Fruit fly (Drosophila melanogaster) whole organism, prepupa: Measurements from ENCODE around the gene Cdc7.

Experiments used
- CG10631 ChIP-seq: fragments of 200-800 bp; sonication (Bioruptor generic); optimal IDR thresholded peaks from 2 replicates; lab custom pipeline; 2016; ENCODE audit warnings: missing biosample characterization, missing genetic modification characterization
- CG11294 ChIP-seq: fragments of 200-800 bp; sonication (Bioruptor generic); IDR thresholded peaks from 2 replicates; pipeline ENCODE4 v1.3.6; 2022; ENCODE audit warnings: missing biosample characterization, missing genetic modification characterization
- CG11762 ChIP-seq: fragments of 200-800 bp; sonication (Bioruptor generic); optimal IDR thresholded peaks from 3 replicates; lab custom pipeline; 2016; ENCODE audit warnings: missing biosample characterization, missing genetic modification characterization; ENCODE audit not compliant: insufficient read depth
- CG11902 ChIP-seq: fragments of 200-800 bp; sonication (Bioruptor generic); optimal IDR thresholded peaks from 3 replicates; lab custom pipeline; 2016; ENCODE audit warnings: missing biosample characterization, missing genetic modification characterization
- CG15336 ChIP-seq: fragments of 200-800 bp; sonication (Bioruptor generic); IDR thresholded peaks from 2 replicates; pipeline ENCODE4 v1.3.6; 2022; ENCODE audit warnings: missing biosample characterization, missing genetic modification characterization
- CG1621 ChIP-seq: fragments of 200-800 bp; sonication (Bioruptor generic); optimal IDR thresholded peaks from 3 replicates; lab custom pipeline; 2018; ENCODE audit warnings: missing biosample characterization, mild to moderate bottlenecking, missing genetic modification characterization
- CG16779 ChIP-seq: fragments of 200-800 bp; sonication (Bioruptor generic); optimal IDR thresholded peaks from 3 replicates; lab custom pipeline; 2017; ENCODE audit warnings: missing biosample characterization, mild to moderate bottlenecking, missing genetic modification characterization
- CG3032 ChIP-seq: fragments of 200-800 bp; optimal IDR thresholded peaks from 2 replicates; lab custom pipeline; 2019; ENCODE audit warnings: missing biosample characterization, mild to moderate bottlenecking, missing genetic modification characterization, moderate library complexity
- CG31627 ChIP-seq: fragments of 200-800 bp; sonication (Bioruptor generic); optimal IDR thresholded peaks from 3 replicates; lab custom pipeline; 2016; ENCODE audit warnings: missing biosample characterization, missing genetic modification characterization
- CG32006 ChIP-seq: fragments of 200-800 bp; sonication (Bioruptor generic); optimal IDR thresholded peaks from 3 replicates; lab custom pipeline; 2017; ENCODE audit warnings: missing biosample characterization, mild to moderate bottlenecking, missing genetic modification characterization
- CG3919 ChIP-seq: fragments of 200-800 bp; sonication (Bioruptor generic); optimal IDR thresholded peaks from 3 replicates; lab custom pipeline; 2016; ENCODE audit warnings: missing biosample characterization, missing genetic modification characterization
- CG4318 ChIP-seq: fragments of 200-800 bp; sonication (Bioruptor generic); optimal IDR thresholded peaks from 3 replicates; lab custom pipeline; 2017; ENCODE audit warnings: missing biosample characterization, mild to moderate bottlenecking, missing genetic modification characterization
- CG6163 ChIP-seq: fragments of 200-800 bp; sonication (Bioruptor generic); IDR thresholded peaks from 3 replicates; pipeline ENCODE4 v1.3.6; 2022; ENCODE audit warnings: missing biosample characterization, missing genetic modification characterization
- CG6276 ChIP-seq: fragments of 200-800 bp; sonication (Bioruptor generic); optimal IDR thresholded peaks from 2 replicates; lab custom pipeline; 2017; ENCODE audit warnings: missing biosample characterization, mild to moderate bottlenecking, missing genetic modification characterization
- CG6792 ChIP-seq: fragments of 200-800 bp; sonication (Bioruptor generic); optimal IDR thresholded peaks from 3 replicates; lab custom pipeline; 2016; ENCODE audit warnings: missing biosample characterization, missing genetic modification characterization
- CG6854 ChIP-seq: fragments of 200-800 bp; sonication (Bioruptor generic); optimal IDR thresholded peaks from 2 replicates; lab custom pipeline; 2017; ENCODE audit warnings: missing biosample characterization, mild to moderate bottlenecking, missing genetic modification characterization
- CG7368 ChIP-seq: fragments of 200-800 bp; sonication (Bioruptor generic); optimal IDR thresholded peaks from 3 replicates; lab custom pipeline; 2016; ENCODE audit warnings: missing biosample characterization, missing genetic modification characterization
- CG8119 ChIP-seq: fragments of 200-800 bp; sonication (Bioruptor generic); IDR thresholded peaks from 3 replicates; pipeline ENCODE4 v1.3.6; 2022; ENCODE audit warnings: missing biosample characterization, missing genetic modification characterization
- CG8632 ChIP-seq: fragments of 200-800 bp; sonication (Bioruptor generic); optimal IDR thresholded peaks from 3 replicates; lab custom pipeline; 2016; ENCODE audit warnings: missing biosample characterization, missing genetic modification characterization
- CG9139 ChIP-seq: fragments of 200-800 bp; sonication (Bioruptor generic); optimal IDR thresholded peaks from 3 replicates; lab custom pipeline; 2017; ENCODE audit warnings: missing biosample characterization, mild to moderate bottlenecking, missing genetic modification characterization
- Eip75B ChIP-seq: fragments of 200-800 bp; sonication (Bioruptor generic); optimal IDR thresholded peaks from 3 replicates; lab custom pipeline; 2016; ENCODE audit warnings: missing biosample characterization, missing genetic modification characterization
- Eip78C ChIP-seq: fragments of 200-800 bp; sonication (Bioruptor generic); peaks from one replicate; lab custom pipeline; 2016; ENCODE audit warnings: missing biosample characterization, missing genetic modification characterization
- Eip93F ChIP-seq: fragments of 200-800 bp; sonication (Bioruptor generic); optimal IDR thresholded peaks from 2 replicates; lab custom pipeline; 2016; ENCODE audit warnings: missing biosample characterization, mild to moderate bottlenecking, missing genetic modification characterization
- Gug ChIP-seq: fragments of 200-800 bp; sonication (Bioruptor generic); IDR thresholded peaks from 2 replicates; pipeline ENCODE4 v1.3.6; 2022; ENCODE audit warnings: missing biosample characterization, missing genetic modification characterization
- Hr38 ChIP-seq: sonication (Bioruptor generic); optimal IDR thresholded peaks from 2 replicates; lab custom pipeline; 2016; ENCODE audit warnings: missing biosample characterization, missing genetic modification characterization
- Hr39 ChIP-seq: fragments of 200-800 bp; sonication (Bioruptor generic); optimal IDR thresholded peaks from 2 replicates; lab custom pipeline; 2016; ENCODE audit warnings: missing biosample characterization, missing genetic modification characterization
- Hr4 ChIP-seq: fragments of 200-800 bp; sonication (Bioruptor generic); optimal IDR thresholded peaks from 3 replicates; lab custom pipeline; 2016; ENCODE audit warnings: missing biosample characterization, missing genetic modification characterization
- Lpt ChIP-seq: fragments of 200-800 bp; sonication (Bioruptor generic); optimal IDR thresholded peaks from 3 replicates; lab custom pipeline; 2016; ENCODE audit warnings: missing biosample characterization, missing genetic modification characterization
- Met ChIP-seq: fragments of 200-800 bp; sonication (Bioruptor generic); optimal IDR thresholded peaks from 3 replicates; lab custom pipeline; 2016; ENCODE audit warnings: missing biosample characterization, missing genetic modification characterization
- OdsH ChIP-seq: fragments of 200-800 bp; sonication (Bioruptor generic); optimal IDR thresholded peaks from 3 replicates; lab custom pipeline; 2016; ENCODE audit warnings: missing biosample characterization, missing genetic modification characterization
- Smox ChIP-seq: fragments of 200-800 bp; sonication (Bioruptor generic); optimal IDR thresholded peaks from 3 replicates; lab custom pipeline; 2016; ENCODE audit warnings: missing biosample characterization, missing genetic modification characterization
- Sox102F ChIP-seq: fragments of 200-800 bp; sonication (Bioruptor generic); optimal IDR thresholded peaks from 2 replicates; lab custom pipeline; 2016; ENCODE audit warnings: missing biosample characterization, mild to moderate bottlenecking, missing genetic modification characterization
- achi ChIP-seq: fragments of 200-800 bp; sonication (Bioruptor generic); optimal IDR thresholded peaks from 3 replicates; lab custom pipeline; 2016; ENCODE audit warnings: missing biosample characterization, missing genetic modification characterization
- acj6 ChIP-seq: fragments of 200-800 bp; sonication (Bioruptor generic); optimal IDR thresholded peaks from 3 replicates; lab custom pipeline; 2016; ENCODE audit warnings: missing biosample characterization, missing genetic modification characterization
- cyc ChIP-seq: fragments of 200-800 bp; sonication (Bioruptor generic); optimal IDR thresholded peaks from 3 replicates; lab custom pipeline; 2016; ENCODE audit warnings: missing biosample characterization, missing genetic modification characterization
- dac ChIP-seq: fragments of 200-800 bp; sonication (Bioruptor generic); optimal IDR thresholded peaks from 2 replicates; lab custom pipeline; 2017; ENCODE audit warnings: missing biosample characterization, mild to moderate bottlenecking, missing genetic modification characterization
- dsx ChIP-seq: fragments of 200-800 bp; optimal IDR thresholded peaks from 3 replicates; lab custom pipeline; 2019; ENCODE audit warnings: missing biosample characterization, mild to moderate bottlenecking, missing genetic modification characterization, moderate library complexity; ENCODE audit not compliant: poor library complexity, severe bottlenecking
- eg ChIP-seq: fragments of 200-800 bp; sonication (Bioruptor generic); IDR thresholded peaks from 3 replicates; pipeline ENCODE4 v1.3.6; 2022; ENCODE audit warnings: missing biosample characterization, missing genetic modification characterization
- fd59A ChIP-seq: fragments of 200-800 bp; sonication (Bioruptor generic); optimal IDR thresholded peaks from 2 replicates; lab custom pipeline; 2017; ENCODE audit warnings: missing biosample characterization, mild to moderate bottlenecking, missing genetic modification characterization, missing genetic modification reagents
- fd85E ChIP-seq: fragments of 200-800 bp; sonication (Bioruptor generic); optimal IDR thresholded peaks from 3 replicates; lab custom pipeline; 2016; ENCODE audit warnings: missing biosample characterization, missing genetic modification characterization
- fkh ChIP-seq: fragments of 200-800 bp; sonication (Bioruptor generic); optimal IDR thresholded peaks from 3 replicates; lab custom pipeline; 2017; ENCODE audit warnings: missing biosample characterization, mild to moderate bottlenecking, missing genetic modification characterization, moderate library complexity
- lz ChIP-seq: fragments of 200-800 bp; sonication (Bioruptor generic); optimal IDR thresholded peaks from 3 replicates; lab custom pipeline; 2016; ENCODE audit warnings: missing biosample characterization, missing genetic modification characterization
- net ChIP-seq: fragments of 200-800 bp; sonication (Bioruptor generic); optimal IDR thresholded peaks from 3 replicates; lab custom pipeline; 2016; ENCODE audit warnings: missing biosample characterization, missing genetic modification characterization
- salr ChIP-seq, 2 experiments: fragments of 200-800 bp; sonication (Bioruptor generic); optimal IDR thresholded peaks; 3 replicates each; lab custom pipeline; 2016 to 2018; ENCODE audit warnings: missing biosample characterization in 2 of 2, missing genetic modification characterization in 2 of 2, mild to moderate bottlenecking in 1 of 2
- spab ChIP-seq: fragments of 200-800 bp; sonication (Bioruptor generic); optimal IDR thresholded peaks from 2 replicates; lab custom pipeline; 2017; ENCODE audit warnings: missing biosample characterization, mild to moderate bottlenecking, missing genetic modification characterization, missing genetic modification reagents
- svp ChIP-seq: fragments of 200-800 bp; sonication (Bioruptor generic); peaks from one replicate; lab custom pipeline; 2016; ENCODE audit warnings: missing biosample characterization, missing genetic modification characterization
- topi ChIP-seq: fragments of 200-800 bp; sonication (Bioruptor generic); optimal IDR thresholded peaks from 3 replicates; lab custom pipeline; 2016; ENCODE audit warnings: missing biosample characterization, missing genetic modification characterization

Cdc7 gene

DNA sequence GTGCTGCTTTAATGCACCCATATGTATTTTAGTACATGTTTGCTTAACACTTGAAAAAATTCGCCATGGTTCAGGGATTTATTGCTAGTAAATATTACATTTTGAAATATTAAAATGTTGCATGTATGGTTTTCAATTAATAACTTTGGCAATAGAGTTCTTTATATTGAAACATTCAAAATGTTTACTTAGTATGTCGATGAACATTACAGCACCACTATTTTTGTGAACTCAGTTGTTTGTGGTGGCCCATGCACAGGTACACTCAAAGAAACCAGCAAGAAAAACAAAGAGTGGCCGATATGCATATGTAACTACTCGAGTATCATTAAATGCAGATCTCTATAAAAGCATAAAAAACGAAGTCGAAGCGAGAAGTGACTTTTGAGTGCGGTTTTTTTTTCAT, 47.7 kb downstream of the Cdc7 start (continued):
- TF ChIP-seq salr (GFP tag; optimal IDR thresholded peaks at IDR 0.05; lab: Kevin White, UChicago), result peak; percentile 50 to 75
- TF ChIP-seq CG9139, result peak; percentile 58
- TF ChIP-seq OdsH (GFP tag; lab: Kevin White, UChicago), result peak; percentile 75
- peak; percentile 75 for TF ChIP-seq CG3032 (tag; lab: Kevin White, UChicago)
- TF ChIP-seq CG31627, result peak; percentile 2
- TF ChIP-seq CG11902 (GFP tag; lab: Kevin White, UChicago), result no peak
- no peak for TF ChIP-seq Sox102F (GFP tag; lab: Kevin White, UChicago)

DNA sequence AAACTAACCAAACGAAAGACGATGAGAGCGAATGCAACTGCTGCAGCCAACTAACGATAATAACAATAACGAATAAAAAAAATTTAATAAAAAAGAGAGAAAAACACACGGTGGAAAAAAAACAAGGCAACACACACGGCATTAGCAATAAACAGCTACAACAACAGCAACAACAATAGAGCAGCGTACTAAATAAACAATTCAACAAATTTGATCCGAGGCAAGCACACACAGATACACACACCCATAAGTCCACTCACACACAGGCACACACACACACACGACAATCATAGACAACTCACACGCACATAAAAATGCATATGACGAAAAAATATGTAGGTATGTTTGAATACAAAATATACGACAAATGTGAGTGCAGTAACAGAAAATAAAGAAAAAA, 48.2 kb downstream of the Cdc7 start:
- TF ChIP-seq CG8119 (GFP tag; lab: Robert Waterston, UW) (peak; percentile 34; the same call in 1 of the 3 replicates), fd85E (GFP tag; lab: Kevin White, UChicago) (no peak), CG3032 (tag; lab: Kevin White, UChicago) (no peak), CG7368 (GFP tag; lab: Kevin White, UChicago) (no peak), CG11294 (GFP tag; lab: Robert Waterston, UW) (no peak), fkh (GFP tag; lab: Kevin White, UChicago) (peak; percentile 37), CG6276 (GFP tag; lab: Kevin White, UChicago) (peak; percentile 53), CG15336 (GFP tag; lab: Robert Waterston, UW) (peak; percentile 53; the same call in 1 of the 2 replicates)

DNA sequence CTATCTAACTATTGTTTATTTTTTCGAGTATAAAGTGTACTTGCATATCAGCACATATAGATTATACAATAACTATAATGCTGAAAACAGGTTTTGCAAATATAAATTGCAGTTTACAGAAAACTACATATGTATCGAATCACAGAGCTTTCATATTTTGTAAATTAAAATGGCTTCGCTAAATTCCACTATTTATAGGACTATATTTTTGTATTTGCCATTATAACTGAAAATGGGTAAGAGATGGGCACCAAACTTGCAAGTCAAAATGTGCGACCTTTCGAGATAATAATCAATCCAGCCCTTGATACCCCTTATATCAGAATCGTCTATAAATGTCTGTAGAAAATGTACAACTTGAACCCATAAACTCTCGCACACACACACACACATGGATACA, 48.9 kb downstream of the Cdc7 start:
- TF ChIP-seq CG15336 (GFP tag; lab: Robert Waterston, UW) (0 out of 2 replicates have a peak, but pooled peaks have one; percentile 20), CG10631 (peak; percentile 23), CG7368 (GFP tag; lab: Kevin White, UChicago) (no peak), eg (GFP tag; lab: Robert Waterston, UW) (no peak), Met (no peak), Smox (GFP tag; lab: Kevin White, UChicago) (no peak), topi (no peak), svp (GFP tag; lab: Kevin White, UChicago) (no peak), salr (GFP tag; optimal IDR thresholded peaks at IDR 0.05; lab: Kevin White, UChicago) (peak in 1 of 2 experiments; percentile 36), CG4318 (GFP tag; lab: Kevin White, UChicago) (peak; percentile 28), dac (no peak), OdsH (GFP tag; lab: Kevin White, UChicago) (peak; percentile 11), Hr39 (GFP tag; lab: Kevin White, UChicago) (no peak), Eip78C (GFP tag; lab: Kevin White, UChicago) (peak; percentile 67), achi (GFP tag; lab: Kevin White, UChicago) (no peak), dsx (no peak), CG6163 (GFP tag; lab: Robert Waterston, UW) (no peak; the same call in 2 of the 3 replicates), Hr4 (GFP tag; lab: Kevin White, UChicago) (peak; percentile 36), CG32006 (peak; percentile 57), Hr38 (GFP tag; lab: Kevin White, UChicago) (no peak), CG3032 (tag; lab: Kevin White, UChicago) (peak; percentile 29), CG16779 (tag; lab: Kevin White, UChicago) (no peak), net (GFP tag; lab: Kevin White, UChicago) (no peak), CG11762 (GFP tag; lab: Kevin White, UChicago) (no peak), CG8119 (GFP tag; lab: Robert Waterston, UW) (peak; percentile 27; the same call in 1 of the 3 replicates), Sox102F (GFP tag; lab: Kevin White, UChicago) (no peak), acj6 (peak; percentile 12), CG6854 (GFP tag; lab: Kevin White, UChicago) (no peak), Gug (GFP tag; lab: Robert Waterston, UW) (0 out of 2 replicates have a peak, but pooled peaks have one; percentile 10), CG3919 (GFP tag; lab: Kevin White, UChicago) (no peak), cyc (no peak), fd59A (GFP tag; lab: Kevin White, UChicago) (peak; percentile 35), spab (GFP tag; lab: Kevin White, UChicago) (no peak), Eip75B (GFP tag; lab: Kevin White, UChicago) (peak; percentile 12), CG31627 (no peak), CG1621 (tag; lab: Kevin White, UChicago) (no peak), lz (GFP tag; lab: Kevin White, UChicago) (no peak), Lpt (GFP tag; lab: Kevin White, UChicago) (no peak), fd85E (GFP tag; lab: Kevin White, UChicago) (no peak), CG8632 (GFP tag; lab: Kevin White, UChicago) (no peak), CG6792 (no peak), Eip93F (GFP tag; lab: Kevin White, UChicago) (no peak), CG11294 (GFP tag; lab: Robert Waterston, UW) (no peak)
